Worm (Caenorhabditis elegans) whole organism, L4/young adult: Measurements from ENCODE around the gene T10B9.9.

Experiments used
- dao-5 ChIP-seq: sonication (generic microtip); optimal IDR thresholded peaks from 2 replicates; lab custom pipeline; 2016; ENCODE audit warnings: missing genotype, missing genetic modification characterization, moderate library complexity, missing compliant biosample characterization
- him-1 ChIP-seq: sonication (generic microtip); optimal IDR thresholded peaks from 2 replicates; lab custom pipeline; 2016; ENCODE audit warnings: missing genotype, missing genetic modification reagents, missing genetic modification characterization, missing compliant biosample characterization

DNA sequence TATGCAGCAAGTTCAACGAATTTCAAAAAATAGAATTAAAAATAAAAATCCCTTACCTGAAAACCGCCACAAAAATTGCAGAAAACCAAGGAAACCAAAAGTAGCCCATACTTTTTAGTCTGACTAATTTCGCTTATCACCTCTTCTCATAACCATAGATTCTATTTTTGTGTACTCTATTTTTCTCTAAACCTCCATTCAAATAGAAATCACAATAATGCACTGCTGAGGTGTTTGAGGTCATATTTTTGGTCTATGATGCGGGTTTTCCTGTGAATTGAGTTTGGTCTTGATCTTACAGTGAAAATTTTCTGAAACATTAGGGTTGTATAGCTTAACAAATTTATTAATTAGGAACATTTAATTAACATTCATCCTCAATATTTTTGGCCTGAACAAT, 6.2 kb upstream of the T10B9.9 start, which contains the start of gene cyp-13A1:
- TF ChIP-seq him-1 (tag; lab: Kevin White, UChicago) (no peak), dao-5 (tag; lab: Kevin White, UChicago) (no peak)
